Fruit fly (Drosophila melanogaster) whole organism, embryonic: ENCODE results near the gene CG10089.

ENCODE experiments used
- CG10321 ChIP-seq: fragments of 200-800 bp; sonication (Bioruptor generic); IDR thresholded peaks from 2 replicates; pipeline ENCODE4 v1.3.6; 2022; ENCODE audit warnings: missing biosample characterization, missing genetic modification characterization
- CG10979 ChIP-seq: fragments of 200-800 bp; sonication (Bioruptor generic); optimal IDR thresholded peaks from 2 replicates; lab custom pipeline; 2018; ENCODE audit warnings: missing biosample characterization, mild to moderate bottlenecking, missing genetic modification characterization, moderate library complexity
- CG11723 ChIP-seq: fragments of 200-800 bp; sonication (Bioruptor generic); optimal IDR thresholded peaks from 2 replicates; lab custom pipeline; 2017; ENCODE audit warnings: missing biosample characterization, mild to moderate bottlenecking, missing genetic modification characterization
- CG13123 ChIP-seq: fragments of 200-800 bp; sonication (Bioruptor generic); optimal IDR thresholded peaks from 2 replicates; lab custom pipeline; 2016; ENCODE audit warnings: missing biosample characterization, missing genetic modification characterization
- CG14965 ChIP-seq: fragments of 200-800 bp; sonication (Bioruptor generic); optimal IDR thresholded peaks from 2 replicates; lab custom pipeline; 2016; ENCODE audit warnings: missing biosample characterization, missing genetic modification characterization, borderline replicate concordance
- CG1647 ChIP-seq: fragments of 200-800 bp; sonication (Bioruptor generic); optimal IDR thresholded peaks from 3 replicates; lab custom pipeline; 2016; ENCODE audit warnings: missing biosample characterization, missing genetic modification characterization
- CG16813 ChIP-seq: fragments of 200-800 bp; sonication (Bioruptor generic); IDR thresholded peaks from 3 replicates; pipeline ENCODE4 v1.3.6; 2022; ENCODE audit warnings: missing biosample characterization, missing genetic modification characterization; ENCODE audit not compliant: partially characterized antibody
- CG17361 ChIP-seq: fragments of 200-800 bp; sonication (Bioruptor generic); IDR thresholded peaks from 3 replicates; pipeline ENCODE4 v1.3.6; 2022; ENCODE audit warnings: missing biosample characterization, missing genetic modification characterization
- CG17385 ChIP-seq: fragments of 200-800 bp; sonication (Bioruptor generic); optimal IDR thresholded peaks from 3 replicates; lab custom pipeline; 2018; ENCODE audit warnings: missing biosample characterization, mild to moderate bottlenecking, missing genetic modification characterization
- CG2678 ChIP-seq: fragments of 200-800 bp; sonication (Bioruptor generic); optimal IDR thresholded peaks from 3 replicates; lab custom pipeline; 2019; ENCODE audit warnings: missing biosample characterization, mild to moderate bottlenecking, missing genetic modification characterization, moderate library complexity
- CG3065 ChIP-seq: fragments of 200-800 bp; sonication (Bioruptor generic); optimal IDR thresholded peaks from 2 replicates; lab custom pipeline; 2016; ENCODE audit warnings: missing biosample characterization, missing genetic modification characterization
- CG31224 ChIP-seq: fragments of 200-800 bp; sonication (Bioruptor generic); IDR thresholded peaks from 2 replicates; pipeline ENCODE4 v1.3.6; 2022; ENCODE audit warnings: missing biosample characterization, missing genetic modification characterization
- CG3407 ChIP-seq: fragments of 200-800 bp; sonication (Bioruptor generic); optimal IDR thresholded peaks from 2 replicates; lab custom pipeline; 2018; ENCODE audit warnings: missing biosample characterization, mild to moderate bottlenecking, missing genetic modification characterization
- CG4360 ChIP-seq: fragments of 200-800 bp; sonication (Bioruptor generic); IDR thresholded peaks from 2 replicates; pipeline ENCODE4 v1.3.6; 2022; ENCODE audit warnings: missing biosample characterization, missing genetic modification characterization
- CG4404 ChIP-seq: fragments of 200-800 bp; sonication (Bioruptor generic); IDR thresholded peaks from 2 replicates; pipeline ENCODE4 v1.3.6; 2022; ENCODE audit warnings: missing biosample characterization, missing genetic modification characterization
- CG6272 ChIP-seq: fragments of 200-800 bp; sonication (Bioruptor generic); IDR thresholded peaks from 2 replicates; pipeline ENCODE4 v1.3.6; 2022; ENCODE audit warnings: missing biosample characterization, missing genetic modification characterization
- CG6683 ChIP-seq: fragments of 200-800 bp; sonication (Bioruptor generic); optimal IDR thresholded peaks from 2 replicates; lab custom pipeline; 2017; ENCODE audit warnings: missing biosample characterization, mild to moderate bottlenecking, missing genetic modification characterization, missing genetic modification reagents
- CG8478 ChIP-seq: fragments of >200 bp; optimal IDR thresholded peaks from 2 replicates; lab custom pipeline; 2018
- CG8765 ChIP-seq: fragments of 200-800 bp; sonication (Bioruptor generic); IDR thresholded peaks from 2 replicates; pipeline ENCODE4 v1.3.6; 2022; ENCODE audit warnings: missing biosample characterization, missing genetic modification characterization
- CG9437 ChIP-seq: fragments of 200-800 bp; sonication (Bioruptor generic); optimal IDR thresholded peaks from 2 replicates; lab custom pipeline; 2018; ENCODE audit warnings: missing biosample characterization, mild to moderate bottlenecking, missing genetic modification characterization
- D19A ChIP-seq: fragments of 200-800 bp; optimal IDR thresholded peaks from 3 replicates; lab custom pipeline; 2019; ENCODE audit warnings: missing biosample characterization, mild to moderate bottlenecking, missing genetic modification characterization, moderate library complexity
- D19B ChIP-seq: fragments of 200-800 bp; sonication (Bioruptor generic); optimal IDR thresholded peaks from 2 replicates; lab custom pipeline; 2017; ENCODE audit warnings: missing biosample characterization, mild to moderate bottlenecking, missing genetic modification characterization
- Dek ChIP-seq: fragments of 200-800 bp; sonication (Bioruptor generic); optimal IDR thresholded peaks from 3 replicates; lab custom pipeline; 2019; ENCODE audit warnings: missing biosample characterization, mild to moderate bottlenecking, missing genetic modification characterization, moderate library complexity
- Dip2 ChIP-seq: fragments of 200-800 bp; sonication (Bioruptor generic); IDR thresholded peaks from 2 replicates; pipeline ENCODE4 v1.3.6; 2022; ENCODE audit warnings: missing biosample characterization, missing genetic modification characterization
- E2f2 ChIP-seq: fragments of 200-800 bp; sonication (Bioruptor generic); IDR thresholded peaks from 2 replicates; pipeline ENCODE4 v1.3.6; 2022; ENCODE audit warnings: missing biosample characterization, missing genetic modification characterization
- GATAe ChIP-seq: fragments of 200-800 bp; sonication (Bioruptor generic); conservative IDR thresholded peaks from 2 replicates; pipeline ENCODE4 v1.3.6; 2022; ENCODE audit warnings: missing biosample characterization, missing genetic modification characterization
- Meics ChIP-seq: fragments of 200-800 bp; sonication (Bioruptor generic); optimal IDR thresholded peaks from 2 replicates; lab custom pipeline; 2017; ENCODE audit warnings: missing biosample characterization, mild to moderate bottlenecking, missing genetic modification characterization
- Nf-YB ChIP-seq: fragments of 200-800 bp; sonication (Bioruptor generic); optimal IDR thresholded peaks from 3 replicates; lab custom pipeline; 2019; ENCODE audit warnings: missing biosample characterization, mild to moderate bottlenecking, missing genetic modification characterization, moderate library complexity
- Oli ChIP-seq: fragments of 200-800 bp; sonication (Bioruptor generic); optimal IDR thresholded peaks from 2 replicates; lab custom pipeline; 2018; ENCODE audit warnings: missing biosample characterization, mild to moderate bottlenecking, missing genetic modification characterization, moderate library complexity
- Ptx1 ChIP-seq: fragments of 200-800 bp; sonication (Bioruptor generic); IDR thresholded peaks from 2 replicates; pipeline ENCODE4 v1.3.6; 2022; ENCODE audit warnings: missing biosample characterization, missing genetic modification characterization
- Tbp ChIP-seq: fragments of >200 bp; optimal IDR thresholded peaks from 2 replicates; lab custom pipeline; 2018; ENCODE audit warnings: missing biosample characterization, missing genetic modification characterization
- Trl ChIP-seq, 3 experiments: fragments of >200 bp in 2 of 3; fragments of 200-800 bp in 1 of 3; sonication (Bioruptor generic) in 1 of 3; optimal IDR thresholded peaks; 2 replicates in 1 of 3; 3 replicates in 2 of 3; lab custom pipeline; 2016 to 2017; ENCODE audit warnings: missing biosample characterization in 1 of 3, missing genetic modification characterization in 1 of 3
- ash1 ChIP-seq: fragments of 200-800 bp; sonication (Bioruptor generic); optimal IDR thresholded peaks from 2 replicates; lab custom pipeline; 2018; ENCODE audit warnings: missing biosample characterization, mild to moderate bottlenecking, missing genetic modification characterization
- bsh ChIP-seq, 2 experiments: fragments of 200-800 bp; sonication (Bioruptor generic); optimal IDR thresholded peaks; 2 replicates each; lab custom pipeline; 2017 to 2018; ENCODE audit warnings: mild to moderate bottlenecking in 2 of 2, missing biosample characterization in 2 of 2, missing genetic modification characterization in 2 of 2, moderate library complexity in 1 of 2
- cas ChIP-seq: fragments of 200-800 bp; sonication (Bioruptor generic); IDR thresholded peaks from 2 replicates; pipeline ENCODE4 v1.3.6; 2022; ENCODE audit warnings: missing biosample characterization, missing genetic modification characterization
- crc ChIP-seq: fragments of 200-800 bp; sonication (Bioruptor generic); optimal IDR thresholded peaks from 2 replicates; lab custom pipeline; 2016; ENCODE audit warnings: missing biosample characterization, missing genetic modification characterization
- fu2 ChIP-seq: fragments of 200-800 bp; sonication (Bioruptor generic); optimal IDR thresholded peaks from 2 replicates; lab custom pipeline; 2016; ENCODE audit warnings: missing biosample characterization, missing genetic modification characterization
- gsb-n ChIP-seq: fragments of 200-800 bp; sonication (Bioruptor generic); optimal IDR thresholded peaks from 3 replicates; lab custom pipeline; 2018; ENCODE audit warnings: missing biosample characterization, mild to moderate bottlenecking, missing genetic modification characterization
- hkb ChIP-seq, 2 experiments: fragments of 200-800 bp in 1 of 2; fragments of >200 bp in 1 of 2; sonication (Bioruptor generic) in 1 of 2; IDR thresholded peaks in 1 of 2; optimal IDR thresholded peaks in 1 of 2; 2 replicates each; pipeline versions ENCODE4 v1.3.6 to Lab custom; 2017 to 2022; ENCODE audit warnings: missing biosample characterization in 1 of 2, missing genetic modification characterization in 1 of 2
- ind ChIP-seq: fragments of 200-800 bp; sonication (Bioruptor generic); optimal IDR thresholded peaks from 3 replicates; lab custom pipeline; 2016; ENCODE audit warnings: missing biosample characterization, missing genetic modification characterization
- insv ChIP-seq, 2 experiments: fragments of 200-800 bp; sonication (Bioruptor generic); optimal IDR thresholded peaks; 3 replicates each; lab custom pipeline; 2016 to 2018; ENCODE audit warnings: missing biosample characterization in 2 of 2, missing genetic modification characterization in 2 of 2
- knrl ChIP-seq: fragments of 200-800 bp; sonication (Bioruptor generic); IDR thresholded peaks from 3 replicates; pipeline ENCODE4 v1.3.6; 2022; ENCODE audit warnings: missing biosample characterization, missing genetic modification characterization; ENCODE audit not compliant: partially characterized antibody
- otp ChIP-seq: fragments of 200-800 bp; sonication (Bioruptor generic); IDR thresholded peaks from 3 replicates; pipeline ENCODE4, ENCODE4 v1.3.6; 2022; ENCODE audit warnings: missing biosample characterization, missing genetic modification characterization
- phol ChIP-seq: fragments of 200-800 bp; sonication (Bioruptor generic); optimal IDR thresholded peaks from 3 replicates; lab custom pipeline; 2018; ENCODE audit warnings: missing biosample characterization, mild to moderate bottlenecking, missing genetic modification characterization, moderate library complexity
- salm ChIP-seq: fragments of 200-800 bp; sonication (Bioruptor generic); optimal IDR thresholded peaks from 2 replicates; lab custom pipeline; 2018; ENCODE audit warnings: missing biosample characterization, mild to moderate bottlenecking, missing genetic modification characterization
- sisA ChIP-seq: fragments of 200-800 bp; sonication (Bioruptor generic); IDR thresholded peaks from 2 replicates; pipeline ENCODE4 v1.3.6; 2022; ENCODE audit warnings: missing biosample characterization, missing genetic modification characterization
- slbo ChIP-seq: fragments of 200-800 bp; sonication (Bioruptor generic); IDR thresholded peaks from 2 replicates; pipeline ENCODE4 v1.3.6; 2022; ENCODE audit warnings: missing biosample characterization, missing genetic modification characterization
- vfl ChIP-seq: fragments of 200-800 bp; sonication (Bioruptor generic); optimal IDR thresholded peaks from 2 replicates; lab custom pipeline; 2016; ENCODE audit warnings: missing biosample characterization, missing genetic modification characterization

The CG10089 gene

dm6 chr3L:13476566-13477452, 2.2 kb upstream of the CG10089 start (continued):
- peak; percentile 82 for TF ChIP-seq gsb-n
- TF ChIP-seq Dip2 (GFP tag; lab: Robert Waterston, UW): no peak
- no peak; the same call in 1 of the 2 replicates for TF ChIP-seq CG10321 (GFP tag; lab: Robert Waterston, UW)
- peak; percentile 61 for TF ChIP-seq fu2 (GFP tag; lab: Kevin White, UChicago)
- peak; percentile 91 for TF ChIP-seq CG11723
- peak; percentile 82 for TF ChIP-seq CG17385
- peak; percentile 90 to 91 for TF ChIP-seq bsh (GFP tag; optimal IDR thresholded peaks at IDR 0.05; lab: Kevin White, UChicago)
- TF ChIP-seq cas (GFP tag; lab: Robert Waterston, UW): no peak
- peak; percentile 89 for TF ChIP-seq CG9437 (GFP tag; lab: Kevin White, UChicago)
- peak; percentile 79 for TF ChIP-seq CG4404
- peak in 1 of 2 experiments; percentile 23 for TF ChIP-seq insv (GFP tag; optimal IDR thresholded peaks at IDR 0.05; lab: Kevin White, UChicago)
- TF ChIP-seq CG31224: peak; percentile 75
- peak; percentile 77 for TF ChIP-seq salm (tag; lab: Kevin White, UChicago)
- peak; percentile 13; the same call in 1 of the 2 replicates for TF ChIP-seq GATAe (GFP tag; lab: Robert Waterston, UW)
- no peak for TF ChIP-seq CG14965
- TF ChIP-seq sisA (GFP tag; lab: Robert Waterston, UW): peak; percentile 83
- TF ChIP-seq phol (tag; lab: Kevin White, UChicago): peak; percentile 93
- TF ChIP-seq otp (GFP tag; lab: Robert Waterston, UW): peak; percentile 56; the same call in 2 of the 3 replicates
- no peak for TF ChIP-seq hkb (optimal IDR thresholded peaks at IDR 0.05; lab: Kevin White, UChicago)
- peak; percentile 90 for TF ChIP-seq hkb (GFP tag; IDR thresholded peaks at IDR 0.05; lab: Robert Waterston, UW)
- TF ChIP-seq slbo (GFP tag; lab: Robert Waterston, UW): peak; percentile 88
- peak; percentile 93 for TF ChIP-seq CG10979 (tag; lab: Kevin White, UChicago)
- no peak for TF ChIP-seq knrl (GFP tag; lab: Robert Waterston, UW)
- TF ChIP-seq ind (GFP tag; lab: Kevin White, UChicago): peak; percentile 88
- no peak for TF ChIP-seq CG8478 (lab: Kevin White, UChicago)
- TF ChIP-seq Dek: peak; percentile 89
- peak; percentile 95 for TF ChIP-seq CG17361 (GFP tag; lab: Robert Waterston, UW)
- peak; percentile 64 for TF ChIP-seq CG6272 (GFP tag; lab: Robert Waterston, UW)
- TF ChIP-seq ash1 (GFP tag; lab: Kevin White, UChicago): no peak
- peak; percentile 96 for TF ChIP-seq CG2678 (tag; lab: Kevin White, UChicago)
- peak; percentile 51 for TF ChIP-seq vfl
- TF ChIP-seq CG16813: no peak
- TF ChIP-seq E2f2 (GFP tag; lab: Robert Waterston, UW): peak; percentile 54; the same call in 1 of the 2 replicates
- no peak for TF ChIP-seq CG8765 (GFP tag; lab: Robert Waterston, UW)
- peak; percentile 76 for TF ChIP-seq CG3407 (GFP tag; lab: Kevin White, UChicago)
- TF ChIP-seq CG3065 (GFP tag; lab: Kevin White, UChicago): peak; percentile 63
- peak; percentile 79 for TF ChIP-seq D19B
- TF ChIP-seq CG1647 (GFP tag; lab: Kevin White, UChicago): peak; percentile 69
- peak; percentile 94 for TF ChIP-seq Oli (tag; lab: Kevin White, UChicago)
- peak; percentile 56 for TF ChIP-seq CG13123 (GFP tag; lab: Kevin White, UChicago)
- TF ChIP-seq CG4360: no peak; the same call in 1 of the 2 replicates
- TF ChIP-seq Meics (GFP tag; lab: Kevin White, UChicago): peak; percentile 92
- peak; percentile 71 for TF ChIP-seq Nf-YB (GFP tag; lab: Kevin White, UChicago)
- peak; percentile 79 for TF ChIP-seq CG6683 (GFP tag; lab: Kevin White, UChicago)
- peak; percentile 88 for TF ChIP-seq D19A (tag; lab: Kevin White, UChicago)
- no peak for TF ChIP-seq Tbp (GFP tag; lab: Kevin White, UChicago)
- peak; percentile 92 for TF ChIP-seq Ptx1 (GFP tag; lab: Robert Waterston, UW)
- peak; percentile 99 to 100 for TF ChIP-seq Trl (optimal IDR thresholded peaks at IDR 0.05; lab: Kevin White, UChicago)
- TF ChIP-seq Trl (GFP tag; optimal IDR thresholded peaks at IDR 0.05; lab: Kevin White, UChicago): peak; percentile 37
- peak; percentile 22 for TF ChIP-seq crc (GFP tag; lab: Kevin White, UChicago)
